Worm (Caenorhabditis elegans) whole organism, L2 larva: Measurements from ENCODE around the gene nhr-101.
A peak's percentile ranks its signal among the peaks of the same experiment; 100 is the strongest.

Experiments
- C34F6.9 ChIP-seq: fragments of 150-350 bp; optimal IDR thresholded peaks from 2 replicates; lab custom pipeline; 2014; ENCODE audit warnings: missing biosample characterization, missing genetic modification characterization
- F13H6.1 ChIP-seq: sonication (generic microtip); optimal IDR thresholded peaks from 2 replicates; lab custom pipeline; 2016; ENCODE audit warnings: missing genetic modification characterization, missing compliant biosample characterization
- R02D3.7 ChIP-seq: fragments of 150-350 bp; optimal IDR thresholded peaks from 2 replicates; lab custom pipeline; 2014; ENCODE audit warnings: missing biosample characterization, missing genetic modification characterization
- Y55F3AM.14 ChIP-seq: fragments of 200-800 bp; sonication (Bioruptor generic); optimal IDR thresholded peaks from 2 replicates; lab custom pipeline; 2018; ENCODE audit warnings: mild to moderate bottlenecking, missing genetic modification characterization, missing compliant biosample characterization
- ZK546.5 ChIP-seq: sonication (generic microtip); optimal IDR thresholded peaks from 2 replicates; lab custom pipeline; 2017; ENCODE audit warnings: missing biosample characterization, missing genetic modification characterization
- alr-1 ChIP-seq: fragments of 150-350 bp; optimal IDR thresholded peaks from 2 replicates; lab custom pipeline; 2014; ENCODE audit warnings: missing biosample characterization, missing genetic modification characterization
- aly-2 ChIP-seq: fragments of 150-350 bp; optimal IDR thresholded peaks from 2 replicates; lab custom pipeline; 2014; ENCODE audit warnings: missing biosample characterization, missing genetic modification characterization
- ama-1 ChIP-seq: fragments of 150-350 bp; optimal IDR thresholded peaks from 2 replicates; lab custom pipeline; 2018; ENCODE audit warnings: inconsistent platforms
- blmp-1 ChIP-seq: sonication (generic microtip); optimal IDR thresholded peaks from 2 replicates; lab custom pipeline; 2017; ENCODE audit warnings: missing genetic modification characterization, mild to moderate bottlenecking, missing compliant biosample characterization, antibody characterized with exemption, moderate library complexity; ENCODE audit not compliant: insufficient read depth
- ceh-16 ChIP-seq: fragments of 150-350 bp; optimal IDR thresholded peaks from 2 replicates; lab custom pipeline; 2014; ENCODE audit warnings: missing biosample characterization, missing genetic modification characterization
- ceh-82 ChIP-seq: fragments of 150-350 bp; optimal IDR thresholded peaks from 2 replicates; lab custom pipeline; 2014; ENCODE audit warnings: missing biosample characterization, missing genetic modification characterization
- crh-2 ChIP-seq: sonication (generic microtip); optimal IDR thresholded peaks from 2 replicates; lab custom pipeline; 2017; ENCODE audit warnings: missing biosample characterization, missing genetic modification characterization
- dmd-4 ChIP-seq: sonication (generic microtip); optimal IDR thresholded peaks from 2 replicates; lab custom pipeline; 2017; ENCODE audit warnings: missing biosample characterization, missing genetic modification characterization
- egl-27 ChIP-seq: sonication (generic microtip); optimal IDR thresholded peaks from 3 replicates; lab custom pipeline; 2017; ENCODE audit warnings: missing biosample characterization, missing genetic modification reagents, missing genetic modification characterization
- elt-1 ChIP-seq: fragments of 150-350 bp; optimal IDR thresholded peaks from 2 replicates; lab custom pipeline; 2014; ENCODE audit warnings: missing biosample characterization, missing genetic modification characterization
- elt-3 ChIP-seq: sonication (generic microtip); optimal IDR thresholded peaks from 2 replicates; lab custom pipeline; 2017; ENCODE audit warnings: missing biosample characterization, missing genetic modification characterization
- fos-1 ChIP-seq: fragments of 150-350 bp; optimal IDR thresholded peaks from 2 replicates; lab custom pipeline; 2014; ENCODE audit warnings: missing biosample characterization, missing genetic modification characterization
- gmeb-1 ChIP-seq: fragments of 150-350 bp; optimal IDR thresholded peaks from 2 replicates; lab custom pipeline; 2014; ENCODE audit warnings: missing biosample characterization, missing genetic modification characterization
- lin-11 ChIP-seq: fragments of 150-350 bp; sonication (generic microtip); optimal IDR thresholded peaks from 2 replicates; lab custom pipeline; 2014; ENCODE audit warnings: missing biosample characterization, missing genetic modification characterization, inconsistent platforms, mixed read lengths
- lin-13 ChIP-seq: fragments of 150-350 bp; optimal IDR thresholded peaks from 2 replicates; lab custom pipeline; 2014; ENCODE audit warnings: missing biosample characterization, missing genetic modification reagents, missing genetic modification characterization
- lin-39 ChIP-seq: fragments of 150-350 bp; optimal IDR thresholded peaks from 2 replicates; lab custom pipeline; 2014; ENCODE audit warnings: missing biosample characterization, missing genetic modification reagents, missing genetic modification characterization
- lsy-2 ChIP-seq, 2 experiments: fragments of 150-350 bp in 1 of 2; sonication (generic microtip) in 1 of 2; optimal IDR thresholded peaks; 2 replicates each; lab custom pipeline; 2014 to 2017; ENCODE audit warnings: missing biosample characterization in 2 of 2, missing genetic modification characterization in 2 of 2
- mab-5 ChIP-seq: fragments of 150-350 bp; optimal IDR thresholded peaks from 2 replicates; lab custom pipeline; 2014; ENCODE audit warnings: missing biosample characterization, missing genetic modification characterization
- mbf-1 ChIP-seq: sonication (generic microtip); optimal IDR thresholded peaks from 2 replicates; lab custom pipeline; 2017; ENCODE audit warnings: missing biosample characterization, missing genetic modification characterization
- mdl-1 ChIP-seq, 2 experiments: fragments of 150-350 bp in 1 of 2; sonication (generic microtip) in 1 of 2; optimal IDR thresholded peaks; 2 replicates each; lab custom pipeline; 2017; ENCODE audit warnings: missing biosample characterization in 2 of 2, missing genetic modification characterization in 2 of 2
- nhr-10 ChIP-seq: sonication (generic microtip); optimal IDR thresholded peaks from 2 replicates; lab custom pipeline; 2017; ENCODE audit warnings: missing biosample characterization, missing genetic modification characterization
- nhr-11 ChIP-seq: fragments of 150-350 bp; optimal IDR thresholded peaks from 2 replicates; lab custom pipeline; 2014; ENCODE audit warnings: missing biosample characterization, missing genetic modification characterization
- nhr-12 ChIP-seq: fragments of 150-350 bp; optimal IDR thresholded peaks from 2 replicates; lab custom pipeline; 2014; ENCODE audit warnings: missing biosample characterization, missing genetic modification characterization
- nhr-129 ChIP-seq: fragments of 150-350 bp; optimal IDR thresholded peaks from 2 replicates; lab custom pipeline; 2014; ENCODE audit warnings: missing biosample characterization, missing genetic modification characterization
- nhr-21 ChIP-seq: fragments of 150-350 bp; optimal IDR thresholded peaks from 2 replicates; lab custom pipeline; 2014; ENCODE audit warnings: missing biosample characterization, missing genetic modification characterization
- nhr-23 ChIP-seq: fragments of 150-350 bp; optimal IDR thresholded peaks from 2 replicates; lab custom pipeline; 2014; ENCODE audit warnings: missing biosample characterization, missing genetic modification reagents, missing genetic modification characterization
- nhr-237 ChIP-seq: fragments of 150-350 bp; optimal IDR thresholded peaks from 2 replicates; lab custom pipeline; 2014; ENCODE audit warnings: missing biosample characterization, missing genetic modification characterization
- nhr-25 ChIP-seq: fragments of 150-350 bp; sonication (generic microtip); optimal IDR thresholded peaks from 3 replicates; lab custom pipeline; 2014; ENCODE audit warnings: missing biosample characterization, missing genetic modification characterization
- nhr-6 ChIP-seq: fragments of 150-350 bp; optimal IDR thresholded peaks from 2 replicates; lab custom pipeline; 2014; ENCODE audit warnings: missing biosample characterization, missing genetic modification characterization
- nhr-77 ChIP-seq: fragments of 150-350 bp; optimal IDR thresholded peaks from 2 replicates; lab custom pipeline; 2014; ENCODE audit warnings: missing biosample characterization, missing genetic modification characterization
- peb-1 ChIP-seq: fragments of 150-350 bp; optimal IDR thresholded peaks from 2 replicates; lab custom pipeline; 2014; ENCODE audit warnings: missing biosample characterization, missing genetic modification characterization
- sem-4 ChIP-seq: fragments of 150-350 bp; optimal IDR thresholded peaks from 2 replicates; lab custom pipeline; 2014; ENCODE audit warnings: missing biosample characterization, missing genetic modification reagents, missing genetic modification characterization
- skn-1 ChIP-seq: sonication (generic microtip); optimal IDR thresholded peaks from 2 replicates; lab custom pipeline; 2017; ENCODE audit warnings: missing biosample characterization, missing genetic modification characterization
- sma-3 ChIP-seq: sonication (generic microtip); optimal IDR thresholded peaks from 2 replicates; lab custom pipeline; 2016; ENCODE audit warnings: missing genetic modification reagents, missing genetic modification characterization, missing compliant biosample characterization
- sma-9 ChIP-seq, 2 experiments: fragments of 150-350 bp in 1 of 2; sonication (generic microtip) in 1 of 2; optimal IDR thresholded peaks; 2 replicates each; lab custom pipeline; 2014 to 2016; ENCODE audit warnings: missing genetic modification characterization in 2 of 2, mild to moderate bottlenecking in 1 of 2, missing biosample characterization in 1 of 2, missing compliant biosample characterization in 1 of 2, missing genetic modification reagents in 1 of 2, moderate library complexity in 1 of 2
- snpc-4 ChIP-seq: fragments of 150-350 bp; optimal IDR thresholded peaks from 2 replicates; lab custom pipeline; 2014; ENCODE audit warnings: missing biosample characterization, missing genetic modification characterization
- unc-39 ChIP-seq: fragments of 150-350 bp; optimal IDR thresholded peaks from 2 replicates; lab custom pipeline; 2014; ENCODE audit warnings: missing biosample characterization, missing genetic modification characterization
- unc-55 ChIP-seq: fragments of 150-350 bp; sonication (generic microtip); optimal IDR thresholded peaks from 3 replicates; lab custom pipeline; 2014; ENCODE audit warnings: missing biosample characterization, missing genetic modification reagents, missing genetic modification characterization
- unc-62 ChIP-seq: fragments of 150-350 bp; optimal IDR thresholded peaks from 2 replicates; lab custom pipeline; 2014; ENCODE audit warnings: missing biosample characterization, missing genetic modification reagents, missing genetic modification characterization
- zag-1 ChIP-seq: fragments of 150-350 bp; optimal IDR thresholded peaks from 2 replicates; lab custom pipeline; 2014; ENCODE audit warnings: missing biosample characterization, missing genetic modification characterization
- ztf-1 ChIP-seq: fragments of 200-800 bp; sonication (Bioruptor generic); conservative IDR thresholded peaks from 2 replicates; pipeline ENCODE4 v1.3.6; 2022; ENCODE audit warnings: missing genetic modification characterization, missing compliant biosample characterization
- ztf-11 ChIP-seq: sonication (generic microtip); optimal IDR thresholded peaks from 2 replicates; lab custom pipeline; 2017; ENCODE audit warnings: missing biosample characterization, missing genetic modification characterization
- ztf-4 ChIP-seq: fragments of 150-350 bp; optimal IDR thresholded peaks from 2 replicates; lab custom pipeline; 2014; ENCODE audit warnings: missing biosample characterization, missing genetic modification characterization

The nhr-101 gene

DNA sequence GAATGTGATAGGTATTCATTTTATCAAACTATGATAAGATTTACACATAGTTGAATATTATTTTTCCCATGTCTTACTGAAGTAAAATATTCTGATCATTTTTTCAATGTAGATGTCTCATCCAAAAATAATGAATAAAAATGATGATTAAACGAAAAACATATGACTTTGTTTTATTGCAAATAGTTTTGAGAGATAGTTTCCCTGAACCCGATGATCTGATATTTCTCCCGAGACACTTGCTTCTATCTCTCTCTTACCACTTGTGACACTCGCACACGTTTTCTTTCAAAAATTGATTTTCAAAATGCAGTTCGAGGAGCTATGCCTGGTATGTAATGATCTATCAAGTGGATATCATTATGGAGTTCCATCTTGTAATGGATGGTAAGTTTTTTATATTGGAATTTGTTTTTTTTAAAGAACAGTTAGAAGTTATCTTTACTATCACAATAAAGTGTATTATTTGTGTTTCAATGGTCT, at the start of gene nhr-101, which contains the start of gene pms-2:
Gene nhr-101, plus strand, starts transcription at position 308 of the 483 bp plus-strand sequence.
Gene pms-2, minus strand, starts transcription at position 433 of the 483 bp plus-strand sequence.
- TF ChIP-seq sma-3 (GFP tag; lab: Kevin White, UChicago) (no peak), fos-1 (tag; lab: Kevin White, UChicago) (peak; percentile 6), zag-1 (tag; lab: Kevin White, UChicago) (no peak), nhr-129 (peak; percentile 41), blmp-1 (tag; lab: Kevin White, UChicago) (no peak), F13H6.1 (tag; lab: Kevin White, UChicago) (no peak), crh-2 (tag; lab: Kevin White, UChicago) (no peak), ztf-11 (tag; lab: Kevin White, UChicago) (no peak), unc-55 (no peak), nhr-12 (tag; lab: Kevin White, UChicago) (no peak), ztf-4 (peak; percentile 1), ama-1 (no peak), sma-9 (GFP tag; optimal IDR thresholded peaks at IDR 0.05; lab: Kevin White, UChicago) (peak; percentile 42), sma-9 (tag; optimal IDR thresholded peaks at IDR 0.05; lab: Kevin White, UChicago) (no peak), ceh-82 (tag; lab: Kevin White, UChicago) (no peak), nhr-21 (peak; percentile 4), snpc-4 (tag; lab: Kevin White, UChicago) (no peak), nhr-11 (no peak), lin-39 (tag; lab: Kevin White, UChicago) (no peak)

DNA sequence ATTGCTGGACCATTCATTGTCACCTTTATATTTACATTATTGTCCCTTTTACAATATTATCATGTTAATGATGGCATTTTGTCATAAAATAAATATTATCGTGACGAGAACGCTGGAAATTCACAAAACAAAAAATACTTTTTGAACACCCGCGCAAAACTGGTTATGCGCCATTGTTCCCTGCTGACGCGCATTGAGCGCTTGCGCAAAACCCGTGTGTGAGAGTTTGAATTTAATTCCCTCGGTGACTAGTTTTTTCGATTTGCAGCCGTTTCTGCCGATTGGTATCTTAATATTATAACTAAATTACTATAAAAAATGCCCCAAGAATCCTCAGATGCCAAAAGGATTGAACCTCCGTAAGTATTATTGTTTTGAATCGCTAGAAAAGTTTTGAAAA, 48.8 kb upstream of the nhr-101 start, which contains the start of gene pafo-1:
Gene pafo-1, plus strand, starts transcription at position 256 of the 400 bp plus-strand sequence.
- TF ChIP-seq ztf-1 (GFP tag; lab: Robert Waterston, UW) = no peak
- no peak for TF ChIP-seq skn-1 (tag; lab: Kevin White, UChicago)
- no peak for TF ChIP-seq ceh-82 (tag; lab: Kevin White, UChicago)
- TF ChIP-seq lsy-2 (tag; optimal IDR thresholded peaks at IDR 0.05; lab: Kevin White, UChicago) = peak; percentile 87 to 93
- peak; percentile 92 for TF ChIP-seq unc-55
- no peak for TF ChIP-seq ztf-11 (tag; lab: Kevin White, UChicago)
- TF ChIP-seq ZK546.5 (tag; lab: Kevin White, UChicago) = no peak
- TF ChIP-seq elt-3 (tag; lab: Kevin White, UChicago) = no peak
- peak; percentile 52 for TF ChIP-seq fos-1 (tag; lab: Kevin White, UChicago)
- TF ChIP-seq R02D3.7 = peak; percentile 58
- TF ChIP-seq nhr-237 = peak; percentile 59
- no peak for TF ChIP-seq ceh-16 (tag; lab: Kevin White, UChicago)
- peak; percentile 63 for TF ChIP-seq sem-4 (tag; lab: Kevin White, UChicago)
- TF ChIP-seq gmeb-1 (tag; lab: Kevin White, UChicago) = peak; percentile 99
- no peak for TF ChIP-seq alr-1 (tag; lab: Kevin White, UChicago)
- no peak for TF ChIP-seq nhr-23 (tag; lab: Kevin White, UChicago)
- TF ChIP-seq Y55F3AM.14 (GFP tag; lab: Kevin White, UChicago) = peak; percentile 46
- TF ChIP-seq sma-3 (GFP tag; lab: Kevin White, UChicago) = peak; percentile 83
- TF ChIP-seq unc-62 (GFP tag; lab: Kevin White, UChicago) = peak; percentile 31
- TF ChIP-seq dmd-4 (tag; lab: Kevin White, UChicago) = no peak
- no peak for TF ChIP-seq mbf-1 (tag; lab: Kevin White, UChicago)
- no peak for TF ChIP-seq aly-2 (tag; lab: Kevin White, UChicago)
- TF ChIP-seq nhr-6 (tag; lab: Kevin White, UChicago) = peak; percentile 49
- peak; percentile 72 for TF ChIP-seq nhr-129
- peak; percentile 95 for TF ChIP-seq sma-9 (GFP tag; optimal IDR thresholded peaks at IDR 0.05; lab: Kevin White, UChicago)
- TF ChIP-seq sma-9 (tag; optimal IDR thresholded peaks at IDR 0.05; lab: Kevin White, UChicago) = no peak
- peak; percentile 55 for TF ChIP-seq snpc-4 (tag; lab: Kevin White, UChicago)
- peak in 1 of 2 experiments; percentile 60 for TF ChIP-seq mdl-1 (tag; optimal IDR thresholded peaks at IDR 0.05; lab: Kevin White, UChicago)
- TF ChIP-seq zag-1 (tag; lab: Kevin White, UChicago) = peak; percentile 58
- peak; percentile 41 for TF ChIP-seq blmp-1 (tag; lab: Kevin White, UChicago)
- peak; percentile 79 for TF ChIP-seq lin-11 (tag; lab: Kevin White, UChicago)
- peak; percentile 5 for TF ChIP-seq nhr-12 (tag; lab: Kevin White, UChicago)
- peak; percentile 81 for TF ChIP-seq mab-5
- peak; percentile 81 for TF ChIP-seq egl-27 (tag; lab: Kevin White, UChicago)
- TF ChIP-seq nhr-10 (tag; lab: Kevin White, UChicago) = peak; percentile 36
- no peak for TF ChIP-seq unc-39 (tag; lab: Kevin White, UChicago)
- no peak for TF ChIP-seq peb-1 (tag; lab: Kevin White, UChicago)
- peak; percentile 75 for TF ChIP-seq nhr-21
- no peak for TF ChIP-seq nhr-11
- peak; percentile 91 for TF ChIP-seq C34F6.9
- peak; percentile 62 for TF ChIP-seq nhr-77 (tag; lab: Kevin White, UChicago)
- TF ChIP-seq lin-13 = peak; percentile 84
- peak; percentile 91 for TF ChIP-seq nhr-25 (tag; lab: Kevin White, UChicago)
- TF ChIP-seq ztf-4 = peak; percentile 37
- no peak for TF ChIP-seq elt-1 (tag; lab: Kevin White, UChicago)
- peak; percentile 86 for TF ChIP-seq F13H6.1 (tag; lab: Kevin White, UChicago)
- TF ChIP-seq crh-2 (tag; lab: Kevin White, UChicago) = peak; percentile 74
- TF ChIP-seq ama-1 = no peak
- TF ChIP-seq lin-39 (tag; lab: Kevin White, UChicago) = no peak
